Worm (Caenorhabditis elegans) whole organism, early embryonic: ENCODE results near the gene grl-15.
A peak's percentile ranks its signal among the peaks of the same experiment; 100 is the strongest.

Source experiments
- B0310.2 ChIP-seq: sonication (generic microtip); optimal IDR thresholded peaks from 2 replicates; lab custom pipeline; 2016; ENCODE audit warnings: mild to moderate bottlenecking, missing genetic modification characterization, missing compliant biosample characterization
- F13C5.2 ChIP-seq: sonication (generic microtip); optimal IDR thresholded peaks from 2 replicates; lab custom pipeline; 2017; ENCODE audit warnings: mild to moderate bottlenecking, missing genetic modification characterization, inconsistent platforms, missing compliant biosample characterization
- aly-1 ChIP-seq: sonication (generic microtip); optimal IDR thresholded peaks from 2 replicates; lab custom pipeline; 2016; ENCODE audit warnings: missing genetic modification characterization, missing compliant biosample characterization
- ama-1 ChIP-seq: fragments of 150-350 bp; optimal IDR thresholded peaks from 2 replicates; lab custom pipeline; 2014
- ceh-13 ChIP-seq: fragments of 200-800 bp; sonication (Bioruptor generic); optimal IDR thresholded peaks from 2 replicates; lab custom pipeline; 2018; ENCODE audit warnings: mild to moderate bottlenecking, missing genetic modification characterization, missing compliant biosample characterization
- ceh-36 ChIP-seq: sonication (generic microtip); optimal IDR thresholded peaks from 2 replicates; lab custom pipeline; 2016; ENCODE audit warnings: missing genetic modification characterization, inconsistent platforms, missing compliant biosample characterization
- ets-7 ChIP-seq: sonication (generic microtip); optimal IDR thresholded peaks from 2 replicates; lab custom pipeline; 2016; ENCODE audit warnings: missing genotype, missing genetic modification characterization, missing compliant biosample characterization
- flt-1 ChIP-seq: fragments of 200-800 bp; sonication (Bioruptor generic); IDR thresholded peaks from 2 replicates; pipeline ENCODE4 v1.3.6; 2022; ENCODE audit warnings: missing genetic modification characterization, missing compliant biosample characterization
- hmbx-1 ChIP-seq: sonication (generic microtip); optimal IDR thresholded peaks from 2 replicates; lab custom pipeline; 2016; ENCODE audit warnings: mild to moderate bottlenecking, missing genetic modification characterization, missing compliant biosample characterization
- hmg-4 ChIP-seq: fragments of 200-800 bp; sonication (Bioruptor generic); optimal IDR thresholded peaks from 2 replicates; lab custom pipeline; 2018; ENCODE audit warnings: mild to moderate bottlenecking, missing genetic modification characterization, missing compliant biosample characterization
- hnd-1 ChIP-seq: sonication (generic microtip); optimal IDR thresholded peaks from 2 replicates; lab custom pipeline; 2016; ENCODE audit warnings: missing genetic modification characterization, missing compliant biosample characterization
- pes-1 ChIP-seq: fragments of 200-800 bp; sonication (Bioruptor generic); IDR thresholded peaks from 2 replicates; pipeline ENCODE4 v1.3.6; 2022; ENCODE audit warnings: missing genetic modification reagents, missing genetic modification characterization, missing compliant biosample characterization
- scrt-1 ChIP-seq: fragments of 200-800 bp; sonication (Bioruptor generic); IDR thresholded peaks from 2 replicates; pipeline ENCODE4 v1.3.6; 2022; ENCODE audit warnings: missing genetic modification characterization, missing compliant biosample characterization
- sea-1 ChIP-seq: fragments of 200-800 bp; sonication (Bioruptor generic); conservative IDR thresholded peaks from 2 replicates; pipeline ENCODE4 v1.3.6; 2022; ENCODE audit warnings: missing genetic modification characterization, missing compliant biosample characterization
- tbx-11 ChIP-seq: fragments of 200-800 bp; sonication (Bioruptor generic); IDR thresholded peaks from 2 replicates; pipeline ENCODE4 v1.3.6; 2022; ENCODE audit warnings: missing genetic modification characterization, missing compliant biosample characterization
- tbx-37 ChIP-seq: fragments of 200-800 bp; sonication (Bioruptor generic); conservative IDR thresholded peaks from 2 replicates; pipeline ENCODE4 v1.3.6; 2022; ENCODE audit warnings: missing genetic modification reagents, missing genetic modification characterization, missing compliant biosample characterization
- tra-4 ChIP-seq: sonication (generic microtip); optimal IDR thresholded peaks from 2 replicates; lab custom pipeline; 2017; ENCODE audit warnings: missing genetic modification characterization, missing compliant biosample characterization

The grl-15 gene

DNA sequence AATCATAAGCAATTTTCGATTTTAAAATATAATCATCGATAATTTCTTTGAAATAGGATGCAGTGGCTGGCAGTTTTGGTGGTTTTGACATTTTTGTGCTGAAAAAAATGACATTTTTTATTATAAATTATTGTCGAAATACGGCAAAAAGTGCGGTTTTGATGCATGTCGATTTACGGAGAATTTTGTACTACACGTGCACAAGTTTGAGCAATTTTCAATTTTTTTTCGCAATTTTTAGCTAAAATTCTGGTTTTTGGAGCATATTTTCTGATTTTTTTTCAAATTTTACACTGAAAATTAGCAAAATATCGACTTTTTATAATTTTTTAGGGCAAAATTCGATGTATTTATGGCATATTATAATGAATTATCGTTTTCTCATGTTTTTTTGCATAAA, 20.2 kb downstream of the grl-15 start, which contains the start of gene Y75B8A.13:
Gene Y75B8A.13, minus strand, starts transcription at position 101 of the 400 bp plus-strand sequence.
- TF ChIP-seq ceh-13 (GFP tag; lab: Kevin White, UChicago): no peak
- TF ChIP-seq ets-7 (tag; lab: Kevin White, UChicago): no peak
- TF ChIP-seq F13C5.2 (tag; lab: Kevin White, UChicago): no peak
- no peak for TF ChIP-seq ceh-36 (tag; lab: Kevin White, UChicago)
- no peak for TF ChIP-seq aly-1 (tag; lab: Kevin White, UChicago)

DNA sequence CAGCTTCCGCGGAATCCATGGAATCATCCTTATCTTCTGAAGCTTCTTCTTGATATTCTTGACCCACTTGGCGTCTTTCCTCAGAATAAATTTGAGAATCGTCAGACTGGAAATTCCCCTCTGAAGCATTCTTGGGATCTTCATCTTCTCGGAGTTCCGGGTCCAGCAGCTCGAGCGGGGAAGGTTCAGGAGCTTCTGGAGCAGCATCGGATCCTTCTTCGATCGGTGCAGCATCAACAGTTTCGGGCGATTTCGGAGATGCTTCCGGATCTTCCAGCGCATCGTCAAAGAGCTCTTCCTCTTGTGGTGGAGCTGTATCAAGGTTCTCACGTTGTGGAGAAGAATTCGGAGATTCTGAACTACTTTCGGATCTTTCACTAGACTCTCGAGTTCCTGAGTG, 28.2 kb downstream of the grl-15 start:
- TF ChIP-seq hnd-1 (tag; lab: Kevin White, UChicago) (no peak), F13C5.2 (tag; lab: Kevin White, UChicago) (no peak), ceh-13 (GFP tag; lab: Kevin White, UChicago) (no peak)

DNA sequence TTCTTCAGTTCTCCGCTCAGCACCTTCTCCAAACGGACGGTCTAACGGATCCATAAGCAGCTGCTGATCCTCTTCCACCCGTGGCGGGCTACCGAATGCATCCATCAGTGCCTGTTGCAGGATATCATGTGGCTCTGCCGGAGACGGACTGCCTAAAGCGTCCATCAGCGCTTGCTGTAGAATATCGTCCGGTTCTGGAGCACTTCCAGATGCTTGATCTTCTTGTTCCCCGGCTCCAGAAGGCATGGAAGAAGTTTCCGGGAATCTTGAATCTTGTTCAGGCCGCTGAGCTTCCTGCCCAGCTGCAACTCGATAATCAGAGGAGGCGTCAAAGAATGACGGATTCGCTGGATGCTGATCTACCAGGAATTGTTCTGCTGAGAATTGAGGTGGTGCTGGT, 30.5 kb downstream of the grl-15 start:
- no peak for TF ChIP-seq aly-1 (tag; lab: Kevin White, UChicago)
- TF ChIP-seq tbx-37 (GFP tag; lab: Robert Waterston, UW): no peak
- TF ChIP-seq B0310.2 (tag; lab: Kevin White, UChicago): no peak

DNA sequence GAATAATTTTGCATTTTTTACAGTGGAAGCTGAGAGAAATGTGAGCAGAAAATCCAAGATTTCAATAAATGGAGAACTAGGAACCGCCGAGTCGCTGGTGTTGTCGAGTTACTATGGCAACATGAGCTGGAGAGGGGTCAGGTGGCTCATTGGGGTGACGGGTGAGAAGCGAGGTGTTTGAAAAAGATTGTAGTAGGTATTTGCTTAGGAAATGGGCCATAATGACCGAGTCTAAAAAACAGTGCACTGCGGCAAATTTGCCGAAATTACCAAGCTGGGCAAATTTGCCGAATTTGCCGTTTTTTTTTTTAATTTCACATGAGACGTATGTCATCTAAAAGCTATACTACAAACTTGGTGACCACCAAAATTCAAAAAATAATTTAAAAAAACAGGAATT, 33.4 kb downstream of the grl-15 start, which contains the start of gene osm-12:
Gene osm-12, minus strand, starts transcription at position 101 of the 400 bp plus-strand sequence.
- TF ChIP-seq ceh-13 (GFP tag; lab: Kevin White, UChicago) (no peak), tra-4 (tag; lab: Kevin White, UChicago) (no peak), flt-1 (GFP tag; lab: Robert Waterston, UW) (no peak), pes-1 (GFP tag; lab: Robert Waterston, UW) (no peak), hmbx-1 (no peak), B0310.2 (tag; lab: Kevin White, UChicago) (no peak), ceh-36 (tag; lab: Kevin White, UChicago) (no peak), tbx-11 (no peak), tbx-37 (GFP tag; lab: Robert Waterston, UW) (no peak), ama-1 (lab: Kevin White, UChicago) (no peak), sea-1 (GFP tag; lab: Robert Waterston, UW) (no peak), ets-7 (tag; lab: Kevin White, UChicago) (no peak), hnd-1 (tag; lab: Kevin White, UChicago) (no peak)

ce11 chrIII:12198135-12198534, 37.7 kb downstream of the grl-15 start:
- TF ChIP-seq tbx-37 (GFP tag; lab: Robert Waterston, UW): no peak
- no peak for TF ChIP-seq ama-1 (lab: Kevin White, UChicago)
- TF ChIP-seq tra-4 (tag; lab: Kevin White, UChicago): no peak
- TF ChIP-seq ceh-36 (tag; lab: Kevin White, UChicago): no peak
- no peak for TF ChIP-seq ceh-13 (GFP tag; lab: Kevin White, UChicago)
- TF ChIP-seq pes-1 (GFP tag; lab: Robert Waterston, UW): no peak
- TF ChIP-seq hnd-1 (tag; lab: Kevin White, UChicago): no peak
- TF ChIP-seq B0310.2 (tag; lab: Kevin White, UChicago): no peak
- no peak for TF ChIP-seq tbx-11
- no peak for TF ChIP-seq hmg-4 (GFP tag; lab: Kevin White, UChicago)
- no peak for TF ChIP-seq F13C5.2 (tag; lab: Kevin White, UChicago)
- no peak for TF ChIP-seq ets-7 (tag; lab: Kevin White, UChicago)

DNA sequence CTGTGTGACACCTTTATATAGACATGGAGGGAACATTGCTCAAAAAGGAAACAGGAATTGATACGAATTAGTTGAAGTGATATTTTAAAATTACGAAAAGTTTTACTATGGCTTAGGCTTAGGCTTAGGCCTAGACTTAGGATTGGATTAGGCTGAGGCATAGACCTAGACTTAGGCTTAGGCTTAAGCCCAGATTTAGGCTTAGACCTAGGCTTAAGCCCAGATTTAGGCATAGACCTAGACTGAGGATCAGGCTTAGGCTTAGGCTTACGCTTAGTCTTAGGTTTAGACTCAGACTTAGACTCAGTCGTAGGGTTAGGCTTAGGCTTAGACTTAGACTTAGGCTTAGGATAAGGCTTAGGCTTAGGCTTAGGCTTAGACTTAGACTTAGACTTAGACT, 39.8 kb downstream of the grl-15 start:
- no peak for TF ChIP-seq tra-4 (tag; lab: Kevin White, UChicago)
- TF ChIP-seq B0310.2 (tag; lab: Kevin White, UChicago): no peak
- peak; percentile 79 for TF ChIP-seq ceh-36 (tag; lab: Kevin White, UChicago)

ce11 chrIII:12194190-12194589, 41.6 kb downstream of the grl-15 start, which contains the start of gene Y75B8A.44:
Gene Y75B8A.44 (plus strand): TSS chrIII:12194490.
- TF ChIP-seq ama-1 (lab: Kevin White, UChicago): no peak
- no peak for TF ChIP-seq ets-7 (tag; lab: Kevin White, UChicago)
- no peak for TF ChIP-seq scrt-1 (GFP tag; lab: Robert Waterston, UW)
- TF ChIP-seq ceh-36 (tag; lab: Kevin White, UChicago): no peak
- no peak for TF ChIP-seq tbx-37 (GFP tag; lab: Robert Waterston, UW)
- no peak for TF ChIP-seq aly-1 (tag; lab: Kevin White, UChicago)
- TF ChIP-seq hmbx-1: no peak
- no peak for TF ChIP-seq B0310.2 (tag; lab: Kevin White, UChicago)
- TF ChIP-seq F13C5.2 (tag; lab: Kevin White, UChicago): no peak
- no peak for TF ChIP-seq ceh-13 (GFP tag; lab: Kevin White, UChicago)
- TF ChIP-seq tbx-11: no peak
- no peak for TF ChIP-seq pes-1 (GFP tag; lab: Robert Waterston, UW)
- TF ChIP-seq hmg-4 (GFP tag; lab: Kevin White, UChicago): no peak
- no peak for TF ChIP-seq hnd-1 (tag; lab: Kevin White, UChicago)
- TF ChIP-seq sea-1 (GFP tag; lab: Robert Waterston, UW): no peak
- no peak for TF ChIP-seq flt-1 (GFP tag; lab: Robert Waterston, UW)
- no peak for TF ChIP-seq tra-4 (tag; lab: Kevin White, UChicago)

- no peak for TF ChIP-seq hmbx-1
- TF ChIP-seq ceh-36 (tag; lab: Kevin White, UChicago): no peak
- no peak for TF ChIP-seq ama-1 (lab: Kevin White, UChicago)
- no peak for TF ChIP-seq ets-7 (tag; lab: Kevin White, UChicago)
- no peak for TF ChIP-seq tbx-37 (GFP tag; lab: Robert Waterston, UW)
- TF ChIP-seq hmg-4 (GFP tag; lab: Kevin White, UChicago): no peak
Observed at ce11 chrIII:12188236-12188635, 47.6 kb downstream of the grl-15 start.
